Fruit fly (Drosophila melanogaster): ENCODE data around the gene CG15545.
A peak's percentile ranks its signal among the peaks of the same experiment; 100 is the strongest.

Gene CG15545

DNA sequence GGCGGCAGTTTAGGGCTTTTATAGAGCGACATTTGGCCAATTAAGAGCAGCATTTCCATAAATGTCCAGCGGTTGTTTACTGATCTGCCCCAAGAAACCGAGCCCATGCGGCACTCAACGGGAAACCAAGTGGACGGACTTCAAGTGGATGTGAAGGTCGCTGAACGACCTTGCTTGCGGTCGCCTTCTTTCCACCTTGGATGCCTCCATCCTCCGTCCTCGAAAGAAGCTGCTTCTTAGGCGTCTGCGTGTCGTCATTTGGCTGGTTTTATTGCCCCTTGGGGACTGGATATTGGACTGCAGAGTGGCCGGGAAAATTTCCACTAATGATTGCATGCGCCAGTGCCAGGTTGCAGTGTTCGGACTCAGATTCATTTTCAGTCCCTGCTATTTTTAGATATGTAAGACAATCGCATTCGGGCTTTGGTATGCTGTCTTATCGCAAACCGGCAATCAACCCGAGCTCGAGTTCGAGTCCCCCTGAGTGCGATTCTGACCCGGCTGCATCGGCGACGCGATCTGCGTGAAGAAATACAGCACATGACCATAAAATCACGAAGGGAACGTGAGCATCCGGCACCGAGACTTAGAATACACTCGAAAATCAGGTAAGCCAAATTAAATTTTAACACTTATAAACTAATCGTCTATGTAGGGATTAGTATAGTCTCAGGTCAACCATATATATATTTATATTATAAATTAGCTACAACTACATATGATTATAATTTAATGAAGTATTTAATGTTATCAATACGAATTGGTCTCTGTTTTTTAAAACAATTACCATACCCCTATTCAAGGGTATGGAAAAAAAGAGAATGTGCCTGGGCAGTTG lies 29.3 kb downstream of the CG15545 start (continued):
- TF ChIP-seq CG3919 (GFP tag; optimal IDR thresholded peaks at IDR 0.05) = peak; percentile 60
- TF ChIP-seq CG11902 (GFP tag; optimal IDR thresholded peaks at IDR 0.05) = peak; percentile 27
- peak; percentile 11 for TF ChIP-seq CG32006 (GFP tag; optimal IDR thresholded peaks at IDR 0.05)
- TF ChIP-seq dac (GFP tag; optimal IDR thresholded peaks at IDR 0.05) = no peak
- TF ChIP-seq CG31627 (GFP tag; optimal IDR thresholded peaks at IDR 0.05) = peak; percentile 24
- TF ChIP-seq CG8119 (GFP tag; IDR thresholded peaks at IDR 0.05) = 0 out of 3 replicates have a peak, but pooled peaks have one; percentile 33
- peak; percentile 77 for TF ChIP-seq CG10669 (GFP tag; optimal IDR thresholded peaks at IDR 0.05)
- no peak for TF ChIP-seq Hr4 (GFP tag; optimal IDR thresholded peaks at IDR 0.05)
- peak; percentile 19 for TF ChIP-seq Blimp-1 (GFP tag; optimal IDR thresholded peaks at IDR 0.05)
- TF ChIP-seq Ets96B (tag; optimal IDR thresholded peaks at IDR 0.05) = peak; percentile 87
- TF ChIP-seq Eip93F (GFP tag; optimal IDR thresholded peaks at IDR 0.05) = no peak
- TF ChIP-seq topi (GFP tag; optimal IDR thresholded peaks at IDR 0.05) = peak; percentile 40
- TF ChIP-seq Eip78C (GFP tag) = peak; percentile 86
- TF ChIP-seq CG8632 (GFP tag; optimal IDR thresholded peaks at IDR 0.05) = peak; percentile 78
- TF ChIP-seq CG7368 (GFP tag; optimal IDR thresholded peaks at IDR 0.05) = no peak
- no peak for TF ChIP-seq pdm3 (GFP tag; optimal IDR thresholded peaks at IDR 0.05)
- peak; percentile 39 for TF ChIP-seq Smox (GFP tag; optimal IDR thresholded peaks at IDR 0.05)
- TF ChIP-seq achi (GFP tag; optimal IDR thresholded peaks at IDR 0.05) = peak; percentile 46
- peak; percentile 76 for TF ChIP-seq CG34406 (GFP tag; optimal IDR thresholded peaks at IDR 0.05)

DNA sequence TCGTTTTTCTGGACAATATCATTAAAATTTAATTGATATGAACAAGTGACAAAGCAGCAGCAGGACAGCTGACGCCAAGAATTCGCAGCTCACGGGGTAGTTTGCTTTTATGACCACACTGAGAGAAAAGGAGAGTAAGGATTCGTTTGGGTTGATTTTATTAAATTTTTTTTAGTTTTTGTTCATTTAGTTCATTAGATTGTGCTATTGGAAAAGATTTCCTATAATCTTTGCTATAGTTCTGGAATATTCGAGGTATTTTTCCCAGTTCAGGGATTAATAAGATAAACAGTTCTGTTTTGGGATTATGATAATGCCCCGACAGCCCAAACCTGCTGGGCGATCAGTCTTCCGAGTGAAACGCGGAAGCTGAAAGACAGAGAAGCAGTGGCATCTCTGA lies 30.0 kb downstream of the CG15545 start:
- peak; percentile 75 for TF ChIP-seq Sox102F (GFP tag; optimal IDR thresholded peaks at IDR 0.05)
- TF ChIP-seq OdsH (GFP tag; optimal IDR thresholded peaks at IDR 0.05) = peak; percentile 65
- TF ChIP-seq Sox14 (GFP tag; optimal IDR thresholded peaks at IDR 0.05) = peak; percentile 70
- TF ChIP-seq eg (GFP tag; IDR thresholded peaks at IDR 0.05) = 0 out of 3 replicates have a peak, but pooled peaks have one; percentile 17
- TF ChIP-seq CG8632 (GFP tag; optimal IDR thresholded peaks at IDR 0.05) = peak; percentile 68
- TF ChIP-seq Ets21C (GFP tag; optimal IDR thresholded peaks at IDR 0.05) = peak; percentile 49
- peak; percentile 95 for TF ChIP-seq Eip78C (GFP tag)
- TF ChIP-seq achi (GFP tag; optimal IDR thresholded peaks at IDR 0.05) = peak; percentile 63
- TF ChIP-seq topi (GFP tag; optimal IDR thresholded peaks at IDR 0.05) = peak; percentile 85
- TF ChIP-seq fd85E (GFP tag; optimal IDR thresholded peaks at IDR 0.05) = no peak
- TF ChIP-seq CG8119 (GFP tag; IDR thresholded peaks at IDR 0.05) = peak; percentile 32; the same call in 1 of the 3 replicates
- TF ChIP-seq CG11902 (GFP tag; optimal IDR thresholded peaks at IDR 0.05) = peak; percentile 46
- no peak for TF ChIP-seq dac (GFP tag; optimal IDR thresholded peaks at IDR 0.05)
- TF ChIP-seq Lpt (GFP tag; optimal IDR thresholded peaks at IDR 0.05) = peak; percentile 43
- TF ChIP-seq Eip93F (GFP tag; optimal IDR thresholded peaks at IDR 0.05) = no peak
- no peak for TF ChIP-seq Gug (GFP tag; IDR thresholded peaks at IDR 0.05)
- TF ChIP-seq CG10669 (GFP tag; optimal IDR thresholded peaks at IDR 0.05) = peak; percentile 85
- peak; percentile 68 for TF ChIP-seq CG10631 (GFP tag; optimal IDR thresholded peaks at IDR 0.05)
- peak; percentile 79 for TF ChIP-seq acj6 (GFP tag; optimal IDR thresholded peaks at IDR 0.05)
- peak; percentile 79 for TF ChIP-seq esn (GFP tag; optimal IDR thresholded peaks at IDR 0.05)
- no peak for TF ChIP-seq CG11294 (GFP tag; IDR thresholded peaks at IDR 0.05)
- TF ChIP-seq CG9139 (GFP tag; optimal IDR thresholded peaks at IDR 0.05) = peak; percentile 72
- no peak for TF ChIP-seq CG7368 (GFP tag; optimal IDR thresholded peaks at IDR 0.05)
- TF ChIP-seq spab (GFP tag; optimal IDR thresholded peaks at IDR 0.05) = peak; percentile 76
- peak; percentile 76 for TF ChIP-seq CG6808 (GFP tag; optimal IDR thresholded peaks at IDR 0.05)
- TF ChIP-seq Ets96B (tag; optimal IDR thresholded peaks at IDR 0.05) = peak; percentile 82
- peak; percentile 61 for TF ChIP-seq CG1621 (tag; optimal IDR thresholded peaks at IDR 0.05)
- TF ChIP-seq Met (GFP tag; optimal IDR thresholded peaks at IDR 0.05) = peak; percentile 81
- TF ChIP-seq Blimp-1 (GFP tag; optimal IDR thresholded peaks at IDR 0.05) = no peak
- TF ChIP-seq dsx (GFP tag; optimal IDR thresholded peaks at IDR 0.05; ENCODE audit: poor library complexity, severe bottlenecking) = peak; percentile 78
- peak; percentile 88 for TF ChIP-seq svp (GFP tag)
- peak; percentile 34 to 36 for TF ChIP-seq salr (GFP tag; optimal IDR thresholded peaks at IDR 0.05)
- no peak for TF ChIP-seq CG16779 (tag; optimal IDR thresholded peaks at IDR 0.05)
- TF ChIP-seq lz (GFP tag; optimal IDR thresholded peaks at IDR 0.05) = peak; percentile 71
- TF ChIP-seq CG3919 (GFP tag; optimal IDR thresholded peaks at IDR 0.05) = peak; percentile 77
- peak; percentile 16 for TF ChIP-seq Hr4 (GFP tag; optimal IDR thresholded peaks at IDR 0.05)
- TF ChIP-seq CG6163 (GFP tag; IDR thresholded peaks at IDR 0.05) = peak; percentile 68; the same call in 2 of the 3 replicates
- peak; percentile 76 for TF ChIP-seq cyc (GFP tag; optimal IDR thresholded peaks at IDR 0.05)
- TF ChIP-seq CG15336 (GFP tag; IDR thresholded peaks at IDR 0.05) = peak; percentile 48; the same call in 1 of the 2 replicates
- no peak for TF ChIP-seq fkh (GFP tag; optimal IDR thresholded peaks at IDR 0.05)
- no peak for TF ChIP-seq CG6276 (GFP tag; optimal IDR thresholded peaks at IDR 0.05)
